Fruit fly (Drosophila melanogaster) whole organism, embryonic: Measurements from ENCODE around the gene et.
A peak's percentile ranks its signal among the peaks of the same experiment; 100 is the strongest.

Source experiments
- Asciz ChIP-seq: fragments of 200-800 bp; sonication (Bioruptor generic); optimal IDR thresholded peaks from 2 replicates; lab custom pipeline; 2017; ENCODE audit warnings: missing biosample characterization, mild to moderate bottlenecking, missing genetic modification characterization, missing genetic modification reagents
- Bgb ChIP-seq: fragments of 200-800 bp; sonication (Bioruptor generic); IDR thresholded peaks from 2 replicates; pipeline ENCODE4 v1.3.6; 2022; ENCODE audit warnings: missing biosample characterization, missing genetic modification characterization; ENCODE audit not compliant: partially characterized antibody
- CG10654 ChIP-seq: fragments of 200-800 bp; sonication (Bioruptor generic); optimal IDR thresholded peaks from 2 replicates; lab custom pipeline; 2016; ENCODE audit warnings: missing biosample characterization, missing genetic modification characterization
- CG11696 ChIP-seq: fragments of 200-800 bp; sonication (Bioruptor generic); IDR thresholded peaks from 2 replicates; pipeline ENCODE4 v1.3.6; 2022; ENCODE audit warnings: missing biosample characterization, missing genetic modification characterization
- CG12219 ChIP-seq: fragments of 200-800 bp; sonication (Bioruptor generic); optimal IDR thresholded peaks from 3 replicates; lab custom pipeline; 2018; ENCODE audit warnings: missing biosample characterization, mild to moderate bottlenecking, missing genetic modification characterization
- CG12236 ChIP-seq: fragments of 200-800 bp; sonication (Bioruptor generic); optimal IDR thresholded peaks from 2 replicates; lab custom pipeline; 2016; ENCODE audit warnings: missing biosample characterization, missing genetic modification characterization
- CG12744 ChIP-seq: fragments of 200-800 bp; sonication (Bioruptor generic); optimal IDR thresholded peaks from 2 replicates; lab custom pipeline; 2016; ENCODE audit warnings: missing biosample characterization, missing genetic modification characterization
- CG17912 ChIP-seq: fragments of 200-800 bp; sonication (Bioruptor generic); optimal IDR thresholded peaks from 2 replicates; lab custom pipeline; 2018; ENCODE audit warnings: missing biosample characterization, mild to moderate bottlenecking, missing genetic modification characterization
- CG18476 ChIP-seq: fragments of 200-800 bp; sonication (Bioruptor generic); optimal IDR thresholded peaks from 2 replicates; lab custom pipeline; 2016; ENCODE audit warnings: missing biosample characterization, mild to moderate bottlenecking, missing genetic modification characterization
- CG2116 ChIP-seq: fragments of 200-800 bp; sonication (Bioruptor generic); optimal IDR thresholded peaks from 3 replicates; lab custom pipeline; 2018; ENCODE audit warnings: missing biosample characterization, mild to moderate bottlenecking, missing genetic modification characterization
- CG4730 ChIP-seq: fragments of 200-800 bp; sonication (Bioruptor generic); IDR thresholded peaks from 2 replicates; pipeline ENCODE4 v1.3.6; 2022; ENCODE audit warnings: missing biosample characterization, missing genetic modification characterization
- CG8944 ChIP-seq: fragments of 200-800 bp; sonication (Bioruptor generic); optimal IDR thresholded peaks from 3 replicates; lab custom pipeline; 2016; ENCODE audit warnings: missing biosample characterization, missing genetic modification characterization
- CG9797 ChIP-seq: fragments of 200-800 bp; sonication (Bioruptor generic); optimal IDR thresholded peaks from 3 replicates; lab custom pipeline; 2018; ENCODE audit warnings: missing biosample characterization, mild to moderate bottlenecking, missing genetic modification characterization
- CG9932 ChIP-seq: fragments of 200-800 bp; sonication (Bioruptor generic); IDR thresholded peaks from 2 replicates; pipeline ENCODE4 v1.3.6; 2022; ENCODE audit warnings: missing biosample characterization, missing genetic modification characterization
- CHES-1-like ChIP-seq: fragments of 200-800 bp; sonication (Bioruptor generic); optimal IDR thresholded peaks from 2 replicates; lab custom pipeline; 2016; ENCODE audit warnings: missing biosample characterization, missing genetic modification characterization
- CoRest ChIP-seq: fragments of 200-800 bp; sonication (Bioruptor generic); optimal IDR thresholded peaks from 3 replicates; lab custom pipeline; 2018; ENCODE audit warnings: missing biosample characterization, mild to moderate bottlenecking, missing genetic modification characterization, moderate library complexity
- D19A ChIP-seq: fragments of 200-800 bp; optimal IDR thresholded peaks from 3 replicates; lab custom pipeline; 2019; ENCODE audit warnings: missing biosample characterization, mild to moderate bottlenecking, missing genetic modification characterization, moderate library complexity
- E2f1 ChIP-seq: fragments of 200-800 bp; sonication (Bioruptor generic); IDR thresholded peaks from 2 replicates; pipeline ENCODE4 v1.3.6; 2022; ENCODE audit warnings: missing biosample characterization, missing genetic modification characterization
- Fer1 ChIP-seq: fragments of 200-800 bp; sonication (Bioruptor generic); optimal IDR thresholded peaks from 2 replicates; lab custom pipeline; 2017; ENCODE audit warnings: missing biosample characterization, mild to moderate bottlenecking, missing genetic modification characterization
- H2.0 ChIP-seq: fragments of 200-800 bp; sonication (Bioruptor generic); IDR thresholded peaks from 2 replicates; pipeline ENCODE4 v1.3.6; 2022; ENCODE audit warnings: missing biosample characterization, missing genetic modification characterization
- Hand ChIP-seq: fragments of 200-800 bp; sonication (Bioruptor generic); optimal IDR thresholded peaks from 2 replicates; lab custom pipeline; 2017; ENCODE audit warnings: mild to moderate bottlenecking, missing biosample characterization, missing genetic modification reagents, missing genetic modification characterization
- Hr78 ChIP-seq, 2 experiments: fragments of 200-800 bp in 1 of 2; fragments of >200 bp in 1 of 2; sonication (Bioruptor generic) in 1 of 2; optimal IDR thresholded peaks; 2 replicates each; lab custom pipeline; 2017 to 2019; ENCODE audit warnings: missing biosample characterization in 2 of 2, missing genetic modification characterization in 2 of 2, mild to moderate bottlenecking in 1 of 2, moderate library complexity in 1 of 2
- MESR4 ChIP-seq: fragments of 200-800 bp; sonication (Bioruptor generic); optimal IDR thresholded peaks from 2 replicates; lab custom pipeline; 2018; ENCODE audit warnings: missing biosample characterization, mild to moderate bottlenecking, missing genetic modification characterization, moderate library complexity
- Neu2 ChIP-seq: fragments of 200-800 bp; sonication (Bioruptor generic); optimal IDR thresholded peaks from 3 replicates; lab custom pipeline; 2016; ENCODE audit warnings: missing biosample characterization, missing genetic modification characterization, borderline replicate concordance
- Poxn ChIP-seq: fragments of 200-800 bp; sonication (Bioruptor generic); IDR thresholded peaks from 2 replicates; pipeline ENCODE4 v1.3.6; 2022; ENCODE audit warnings: missing biosample characterization, missing genetic modification characterization
- Ptx1 ChIP-seq: fragments of 200-800 bp; sonication (Bioruptor generic); IDR thresholded peaks from 2 replicates; pipeline ENCODE4 v1.3.6; 2022; ENCODE audit warnings: missing biosample characterization, missing genetic modification characterization
- Ravus ChIP-seq: fragments of 200-800 bp; sonication (Bioruptor generic); IDR thresholded peaks from 2 replicates; pipeline ENCODE4 v1.3.6; 2022; ENCODE audit warnings: missing biosample characterization, missing genetic modification characterization
- Six4 ChIP-seq: fragments of 200-800 bp; sonication (Bioruptor generic); optimal IDR thresholded peaks from 2 replicates; lab custom pipeline; 2016; ENCODE audit warnings: missing biosample characterization, missing genetic modification characterization
- amos ChIP-seq: fragments of 200-800 bp; sonication (Bioruptor generic); IDR thresholded peaks from 2 replicates; pipeline ENCODE4 v1.3.6; 2022; ENCODE audit warnings: missing biosample characterization, missing genetic modification characterization; ENCODE audit not compliant: partially characterized antibody
- ato ChIP-seq: fragments of 200-800 bp; sonication (Bioruptor generic); IDR thresholded peaks from 2 replicates; pipeline ENCODE4 v1.3.6; 2022; ENCODE audit warnings: missing biosample characterization, missing genetic modification characterization; ENCODE audit not compliant: partially characterized antibody
- bcd ChIP-seq: fragments of 200-800 bp; sonication (Bioruptor generic); optimal IDR thresholded peaks from 2 replicates; lab custom pipeline; 2017; ENCODE audit warnings: missing biosample characterization, mild to moderate bottlenecking, missing genetic modification characterization
- cad ChIP-seq: fragments of >200 bp; optimal IDR thresholded peaks from 2 replicates; lab custom pipeline; 2017; ENCODE audit warnings: missing biosample characterization, missing genetic modification characterization
- chn ChIP-seq: fragments of 200-800 bp; sonication (Bioruptor generic); optimal IDR thresholded peaks from 2 replicates; lab custom pipeline; 2016; ENCODE audit warnings: missing biosample characterization, missing genetic modification characterization
- danr ChIP-seq: fragments of 200-800 bp; sonication (Bioruptor generic); IDR thresholded peaks from 2 replicates; pipeline ENCODE4 v1.3.6; 2022; ENCODE audit warnings: missing biosample characterization, missing genetic modification characterization
- dmrt11E ChIP-seq: fragments of 200-800 bp; sonication (Bioruptor generic); optimal IDR thresholded peaks from 3 replicates; lab custom pipeline; 2018; ENCODE audit warnings: missing biosample characterization, mild to moderate bottlenecking, missing genetic modification characterization, moderate library complexity
- ewg ChIP-seq: fragments of 200-800 bp; sonication (Bioruptor generic); optimal IDR thresholded peaks from 3 replicates; lab custom pipeline; 2017; ENCODE audit warnings: mild to moderate bottlenecking, missing biosample characterization, missing genetic modification reagents, missing genetic modification characterization
- fru ChIP-seq: fragments of >200 bp; optimal IDR thresholded peaks from 2 replicates; lab custom pipeline; 2017
- fu2 ChIP-seq: fragments of 200-800 bp; sonication (Bioruptor generic); optimal IDR thresholded peaks from 2 replicates; lab custom pipeline; 2016; ENCODE audit warnings: missing biosample characterization, missing genetic modification characterization
- inv ChIP-seq: fragments of 200-800 bp; sonication (Bioruptor generic); IDR thresholded peaks from 2 replicates; pipeline ENCODE4 v1.3.6; 2022; ENCODE audit warnings: missing biosample characterization, missing genetic modification characterization; ENCODE audit not compliant: partially characterized antibody
- lbe ChIP-seq: fragments of 200-800 bp; sonication (Bioruptor generic); optimal IDR thresholded peaks from 2 replicates; lab custom pipeline; 2016; ENCODE audit warnings: missing biosample characterization, mild to moderate bottlenecking, missing genetic modification characterization
- lov ChIP-seq, 2 experiments: fragments of 200-800 bp in 1 of 2; fragments of >200 bp in 1 of 2; sonication (Bioruptor generic) in 1 of 2; IDR thresholded peaks in 1 of 2; optimal IDR thresholded peaks in 1 of 2; 2 replicates in 1 of 2; 3 replicates in 1 of 2; pipeline versions ENCODE4 v1.3.6 to Lab custom; 2017 to 2022; ENCODE audit warnings: missing biosample characterization in 1 of 2, missing genetic modification characterization in 1 of 2
- p53 ChIP-seq: fragments of 200-800 bp; sonication (Bioruptor generic); optimal IDR thresholded peaks from 2 replicates; lab custom pipeline; 2016; ENCODE audit warnings: missing biosample characterization, missing genetic modification characterization
- phol ChIP-seq: fragments of 200-800 bp; sonication (Bioruptor generic); optimal IDR thresholded peaks from 3 replicates; lab custom pipeline; 2018; ENCODE audit warnings: missing biosample characterization, mild to moderate bottlenecking, missing genetic modification characterization, moderate library complexity
- scrt ChIP-seq: fragments of 200-800 bp; sonication (Bioruptor generic); optimal IDR thresholded peaks from 2 replicates; lab custom pipeline; 2018; ENCODE audit warnings: missing biosample characterization, mild to moderate bottlenecking, missing genetic modification characterization, moderate library complexity
- shn ChIP-seq: fragments of 200-800 bp; sonication (Bioruptor generic); optimal IDR thresholded peaks from 3 replicates; lab custom pipeline; 2016; ENCODE audit warnings: missing biosample characterization, missing genetic modification characterization
- sim ChIP-seq: fragments of 200-800 bp; sonication (Bioruptor generic); IDR thresholded peaks from 2 replicates; pipeline ENCODE4 v1.3.6; 2022; ENCODE audit warnings: missing biosample characterization, missing genetic modification characterization
- sisA ChIP-seq: fragments of 200-800 bp; sonication (Bioruptor generic); IDR thresholded peaks from 2 replicates; pipeline ENCODE4 v1.3.6; 2022; ENCODE audit warnings: missing biosample characterization, missing genetic modification characterization
- sqz ChIP-seq: fragments of 200-800 bp; sonication (Bioruptor generic); optimal IDR thresholded peaks from 3 replicates; lab custom pipeline; 2018; ENCODE audit warnings: missing biosample characterization, mild to moderate bottlenecking, missing genetic modification characterization
- tup ChIP-seq: fragments of 200-800 bp; sonication (Bioruptor generic); optimal IDR thresholded peaks from 2 replicates; lab custom pipeline; 2016; ENCODE audit warnings: missing biosample characterization, mild to moderate bottlenecking, missing genetic modification characterization, moderate library complexity

The et gene

DNA sequence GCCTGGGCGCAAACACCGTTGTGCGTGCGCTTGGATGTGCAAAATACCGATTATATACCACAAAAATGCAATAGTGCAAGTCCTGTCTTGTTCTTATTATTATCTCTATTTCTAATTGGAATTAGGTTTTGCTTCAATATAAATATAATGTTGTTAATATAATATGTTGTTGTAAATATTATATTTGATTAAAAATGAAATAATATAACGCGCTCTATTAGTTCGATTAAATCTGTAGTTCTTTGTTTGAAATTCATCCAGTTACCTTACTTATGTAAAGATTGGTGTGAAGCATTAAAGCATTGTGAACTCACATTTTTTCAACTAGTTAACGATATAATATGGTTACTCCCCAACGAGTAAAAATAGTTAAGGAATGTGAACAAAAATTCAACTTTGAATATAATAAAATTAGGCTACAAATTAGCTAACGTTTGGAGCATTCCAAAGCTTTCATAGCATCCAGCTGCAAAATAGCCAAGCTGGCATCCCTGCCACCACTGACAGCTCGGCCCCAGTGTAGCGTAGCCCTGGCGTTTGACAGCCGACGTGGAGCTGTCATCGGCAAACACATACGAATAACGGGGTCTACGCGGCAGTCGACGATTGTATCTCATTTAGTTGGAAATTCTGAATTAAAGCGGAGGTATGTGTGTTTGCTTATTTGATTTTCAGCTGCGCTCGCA is 32.7 kb downstream of the et start, which contains the start of the genes CG12237 and Sec61gamma (continued):
- TF ChIP-seq H2.0 (GFP tag; lab: Robert Waterston, UW) (0 out of 2 replicates have a peak, but pooled peaks have one; percentile 6), Bgb (GFP tag; lab: Robert Waterston, UW) (peak; percentile 30; the same call in 1 of the 2 replicates), p53 (GFP tag; lab: Kevin White, UChicago) (peak; percentile 44), CG9932 (GFP tag; lab: Robert Waterston, UW) (peak; percentile 53; the same call in 1 of the 2 replicates), CG18476 (GFP tag; lab: Kevin White, UChicago) (no peak), CG17912 (no peak), CG9797 (peak; percentile 31), amos (GFP tag; lab: Robert Waterston, UW) (peak; percentile 50; the same call in 1 of the 2 replicates), Ptx1 (GFP tag; lab: Robert Waterston, UW) (no peak), CG10654 (GFP tag; lab: Kevin White, UChicago) (peak; percentile 3), Hand (GFP tag; lab: Kevin White, UChicago) (no peak), CG2116 (GFP tag; lab: Kevin White, UChicago) (peak; percentile 43), Ravus (GFP tag; lab: Robert Waterston, UW) (no peak), lov (optimal IDR thresholded peaks at IDR 0.05; lab: Kevin White, UChicago) (no peak), lov (GFP tag; IDR thresholded peaks at IDR 0.05; lab: Robert Waterston, UW) (no peak), inv (no peak), fru (lab: Kevin White, UChicago) (no peak), CG12236 (no peak), CG12219 (GFP tag; lab: Kevin White, UChicago) (no peak), CG12744 (no peak), cad (GFP tag; lab: Kevin White, UChicago) (no peak), danr (GFP tag; lab: Robert Waterston, UW) (no peak), tup (GFP tag; lab: Kevin White, UChicago) (no peak), sim (GFP tag; lab: Robert Waterston, UW) (no peak), bcd (peak; percentile 42), CG4730 (GFP tag; lab: Robert Waterston, UW) (no peak), ewg (GFP tag; lab: Kevin White, UChicago) (peak; percentile 11), CG8944 (GFP tag; lab: Kevin White, UChicago) (no peak), scrt (GFP tag; lab: Kevin White, UChicago) (no peak), phol (tag; lab: Kevin White, UChicago) (peak; percentile 33), Poxn (no peak), dmrt11E (tag; lab: Kevin White, UChicago) (peak; percentile 6), CHES-1-like (GFP tag; lab: Kevin White, UChicago) (peak; percentile 43), Hr78 (GFP tag; optimal IDR thresholded peaks at IDR 0.05; lab: Kevin White, UChicago) (no peak), MESR4 (GFP tag; lab: Kevin White, UChicago) (peak; percentile 84), CoRest (tag; lab: Kevin White, UChicago) (peak; percentile 53), Neu2 (GFP tag; lab: Kevin White, UChicago) (no peak), chn (GFP tag; lab: Kevin White, UChicago) (no peak), fu2 (GFP tag; lab: Kevin White, UChicago) (no peak), sqz (GFP tag; lab: Kevin White, UChicago) (no peak), Fer1 (GFP tag; lab: Kevin White, UChicago) (no peak), sisA (0 out of 2 replicates have a peak, but pooled peaks have one; percentile 12), D19A (tag; lab: Kevin White, UChicago) (no peak), ato (GFP tag; lab: Robert Waterston, UW) (no peak), Six4 (GFP tag; lab: Kevin White, UChicago) (no peak), Asciz (no peak), shn (GFP tag; lab: Kevin White, UChicago) (no peak), lbe (GFP tag; lab: Kevin White, UChicago) (no peak), CG11696 (GFP tag; lab: Robert Waterston, UW) (no peak), E2f1 (GFP tag; lab: Robert Waterston, UW) (no peak)
